Worm (Caenorhabditis elegans) whole organism, L1 larva: ENCODE measurements around the gene C30B5.2.

Source experiments
- aha-1 ChIP-seq: fragments of 150-350 bp; optimal IDR thresholded peaks from 2 replicates; lab custom pipeline; 2014; ENCODE audit warnings: missing biosample characterization, missing genetic modification characterization
- alr-1 ChIP-seq: fragments of 200-800 bp; sonication (Bioruptor generic); optimal IDR thresholded peaks from 2 replicates; lab custom pipeline; 2018; ENCODE audit warnings: borderline replicate concordance, mild to moderate bottlenecking, missing genetic modification characterization, missing compliant biosample characterization
- aly-2 ChIP-seq: fragments of 150-350 bp; optimal IDR thresholded peaks from 2 replicates; lab custom pipeline; 2014; ENCODE audit warnings: missing biosample characterization, missing genetic modification characterization
- efl-1 ChIP-seq, 4 experiments: fragments of 150-350 bp; optimal IDR thresholded peaks in 3 of 4; peaks in 1 of 4; 1 replicate in 1 of 4; 2 replicates in 3 of 4; lab custom pipeline; 2014; ENCODE audit warnings: missing biosample characterization in 2 of 4, missing genetic modification characterization in 2 of 4, missing genetic modification reagents in 2 of 4
- jun-1 ChIP-seq: fragments of 150-350 bp; optimal IDR thresholded peaks from 2 replicates; lab custom pipeline; 2014; ENCODE audit warnings: missing biosample characterization, missing genetic modification reagents, missing genetic modification characterization
- mdl-1 ChIP-seq, 2 experiments: fragments of 150-350 bp; optimal IDR thresholded peaks; 2 replicates each; lab custom pipeline; 2014 to 2017; ENCODE audit warnings: missing biosample characterization in 2 of 2, missing genetic modification characterization in 2 of 2, inconsistent platforms in 1 of 2
- nhr-11 ChIP-seq: fragments of 150-350 bp; optimal IDR thresholded peaks from 2 replicates; lab custom pipeline; 2014; ENCODE audit warnings: missing biosample characterization, missing genetic modification characterization
- nhr-76 ChIP-seq: sonication (generic microtip); optimal IDR thresholded peaks from 2 replicates; lab custom pipeline; 2017; ENCODE audit warnings: missing biosample characterization, missing genetic modification characterization
- nhr-85 ChIP-seq: sonication (generic microtip); peaks from one replicate; lab custom pipeline; 2016; ENCODE audit warnings: missing genetic modification characterization, inconsistent platforms, missing compliant biosample characterization
- rnt-1 ChIP-seq: sonication (generic microtip); optimal IDR thresholded peaks from 2 replicates; lab custom pipeline; 2016; ENCODE audit warnings: mild to moderate bottlenecking, missing genetic modification characterization, moderate library complexity, missing compliant biosample characterization
- swsn-7 ChIP-seq: sonication (generic microtip); optimal IDR thresholded peaks from 2 replicates; lab custom pipeline; 2016; ENCODE audit warnings: missing genetic modification characterization, missing compliant biosample characterization
- unc-30 ChIP-seq: sonication (generic microtip); optimal IDR thresholded peaks from 2 replicates; lab custom pipeline; 2017; ENCODE audit warnings: missing biosample characterization, missing genetic modification characterization
- unc-86 ChIP-seq: sonication (generic microtip); optimal IDR thresholded peaks from 2 replicates; lab custom pipeline; 2016; ENCODE audit warnings: missing genetic modification characterization, missing compliant biosample characterization

DNA sequence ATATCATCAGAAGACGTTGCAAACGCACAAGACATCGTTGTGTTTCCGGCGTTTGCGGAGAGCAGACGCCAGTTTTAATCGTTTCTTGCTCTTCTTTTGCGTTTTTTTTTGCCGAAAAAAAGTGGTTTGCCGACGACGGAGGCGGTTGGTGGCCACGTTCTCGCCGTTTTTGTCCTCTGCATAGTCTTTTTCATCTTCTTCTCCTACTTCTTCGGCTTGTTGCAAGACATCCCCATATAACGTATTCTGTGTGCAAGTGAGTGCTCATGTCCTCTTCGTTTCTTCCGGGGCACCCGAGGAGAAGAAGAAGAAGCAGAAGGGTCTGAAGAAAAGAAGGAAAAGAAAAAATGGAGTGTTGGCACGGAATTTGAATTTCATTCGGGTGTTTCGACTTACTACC lies 22.0 kb upstream of the C30B5.2 start:
- TF ChIP-seq nhr-11 = no peak
- no peak for TF ChIP-seq alr-1 (tag; lab: Kevin White, UChicago)
- no peak for TF ChIP-seq unc-86 (tag; lab: Kevin White, UChicago)
- TF ChIP-seq unc-30 (tag; lab: Kevin White, UChicago) = no peak
- TF ChIP-seq aly-2 (tag; lab: Kevin White, UChicago) = no peak
- no peak for TF ChIP-seq swsn-7 (tag; lab: Kevin White, UChicago)
- no peak for TF ChIP-seq mdl-1 (tag; optimal IDR thresholded peaks at IDR 0.05; lab: Kevin White, UChicago)
- TF ChIP-seq efl-1 (optimal IDR thresholded peaks at IDR 0.05; lab: Kevin White, UChicago) = no peak
- TF ChIP-seq efl-1 (GFP tag; optimal IDR thresholded peaks at IDR 0.05 in 1 of 2; lab: Kevin White, UChicago) = no peak
- no peak for TF ChIP-seq nhr-76 (tag; lab: Kevin White, UChicago)
- no peak for TF ChIP-seq nhr-85 (tag; lab: Kevin White, UChicago)
- TF ChIP-seq aha-1 (tag; lab: Kevin White, UChicago) = no peak
- no peak for TF ChIP-seq rnt-1 (tag; lab: Kevin White, UChicago)
- TF ChIP-seq jun-1 (tag; lab: Kevin White, UChicago) = no peak
